Fruit fly (Drosophila melanogaster): ENCODE data around the gene Zmynd8.

Gene Zmynd8

DNA sequence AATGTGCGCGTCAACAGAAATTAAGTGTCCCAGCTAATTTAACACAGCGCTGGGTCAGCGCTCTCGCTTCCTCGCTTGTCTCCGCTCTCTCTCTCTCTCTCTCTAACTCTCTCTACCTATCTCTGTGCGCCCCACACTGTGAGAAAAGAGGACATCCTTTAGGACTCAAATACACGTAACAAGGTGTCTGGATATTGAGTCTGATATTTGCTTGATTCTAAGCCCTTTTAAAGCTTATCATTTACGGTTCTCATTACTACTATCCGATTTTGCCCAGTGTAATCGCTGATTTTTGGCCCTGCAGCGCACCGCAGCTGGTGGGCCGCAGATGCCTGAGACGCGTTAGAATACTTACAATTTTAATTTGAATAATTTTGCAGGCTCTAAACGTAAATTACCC lies 32.8 kb upstream of the Zmynd8 start (continued):
- TF ChIP-seq CG17328 (GFP tag; IDR thresholded peaks at IDR 0.05) = peak; percentile 37; the same call in 1 of the 2 replicates
- TF ChIP-seq dmrt11E (tag; optimal IDR thresholded peaks at IDR 0.05) = peak; percentile 4
- TF ChIP-seq pfk (GFP tag; optimal IDR thresholded peaks at IDR 0.05) = no peak
- no peak for TF ChIP-seq Tbp (GFP tag; optimal IDR thresholded peaks at IDR 0.05)
- no peak for TF ChIP-seq crol (GFP tag; IDR thresholded peaks at IDR 0.05)
- TF ChIP-seq CG9727 (GFP tag; optimal IDR thresholded peaks at IDR 0.05) = peak; percentile 34
- no peak for TF ChIP-seq CG12071 (GFP tag; optimal IDR thresholded peaks at IDR 0.05)
- TF ChIP-seq nom (GFP tag; optimal IDR thresholded peaks at IDR 0.05) = no peak
- TF ChIP-seq CG14050 (GFP tag; IDR thresholded peaks at IDR 0.05) = 0 out of 3 replicates have a peak, but pooled peaks have one; percentile 41
- TF ChIP-seq ind (GFP tag; optimal IDR thresholded peaks at IDR 0.05) = peak; percentile 45
- TF ChIP-seq grn (GFP tag; optimal IDR thresholded peaks at IDR 0.05) = no peak
- no peak for TF ChIP-seq lola (GFP tag; optimal IDR thresholded peaks at IDR 0.05)
- no peak for TF ChIP-seq CG3065 (GFP tag; optimal IDR thresholded peaks at IDR 0.05)
- peak; percentile 3 for TF ChIP-seq CG8944 (GFP tag; optimal IDR thresholded peaks at IDR 0.05)
- TF ChIP-seq ato (GFP tag; IDR thresholded peaks at IDR 0.05; ENCODE audit: partially characterized antibody) = no peak
- TF ChIP-seq bigmax (GFP tag; optimal IDR thresholded peaks at IDR 0.05) = no peak
- TF ChIP-seq sens-2 (GFP tag; IDR thresholded peaks at IDR 0.05) = no peak
- TF ChIP-seq NC2β (GFP tag; optimal IDR thresholded peaks at IDR 0.05) = no peak
- TF ChIP-seq CG15269 (tag; optimal IDR thresholded peaks at IDR 0.05) = peak; percentile 50
- TF ChIP-seq Nf-YA (GFP tag; IDR thresholded peaks at IDR 0.05) = no peak
- no peak for TF ChIP-seq ase (GFP tag; IDR thresholded peaks at IDR 0.05)
- TF ChIP-seq CG31224 (GFP tag; IDR thresholded peaks at IDR 0.05) = no peak
- TF ChIP-seq CkIIα-i1 (GFP tag; IDR thresholded peaks at IDR 0.05) = no peak
- no peak for TF ChIP-seq CG5245 (GFP tag; optimal IDR thresholded peaks at IDR 0.05)
- TF ChIP-seq E2f2 (GFP tag; IDR thresholded peaks at IDR 0.05) = no peak
- no peak for TF ChIP-seq Hey (tag; optimal IDR thresholded peaks at IDR 0.05)
- no peak for TF ChIP-seq Sry-δ (GFP tag; optimal IDR thresholded peaks at IDR 0.05)
- peak; percentile 12 for TF ChIP-seq CG10209 (GFP tag; optimal IDR thresholded peaks at IDR 0.05)
- no peak for TF ChIP-seq bab2 (GFP tag; optimal IDR thresholded peaks at IDR 0.05)
- no peak for TF ChIP-seq Sry-β (GFP tag; optimal IDR thresholded peaks at IDR 0.05)
- no peak for TF ChIP-seq HmgD (GFP tag; optimal IDR thresholded peaks at IDR 0.05)
- no peak for TF ChIP-seq CG13287 (GFP tag; IDR thresholded peaks at IDR 0.05; ENCODE audit: partially characterized antibody)
- no peak for TF ChIP-seq kah (GFP tag; optimal IDR thresholded peaks at IDR 0.05)
- TF ChIP-seq Fer2 (tag; optimal IDR thresholded peaks at IDR 0.05) = no peak
- no peak for TF ChIP-seq tna (GFP tag; IDR thresholded peaks at IDR 0.05; ENCODE audit: partially characterized antibody)
- no peak for TF ChIP-seq br (optimal IDR thresholded peaks at IDR 0.05)
- peak; percentile 2 for TF ChIP-seq Abd-B (GFP tag; optimal IDR thresholded peaks at IDR 0.05)
- no peak for TF ChIP-seq ems (GFP tag; optimal IDR thresholded peaks at IDR 0.05)
- no peak for TF ChIP-seq CG10565 (GFP tag; optimal IDR thresholded peaks at IDR 0.05)
- no peak for TF ChIP-seq BtbVII (GFP tag; optimal IDR thresholded peaks at IDR 0.05)
- no peak for TF ChIP-seq salm (tag; optimal IDR thresholded peaks at IDR 0.05)
- no peak for TF ChIP-seq twi (tag; optimal IDR thresholded peaks at IDR 0.05)
- no peak for TF ChIP-seq CG3995 (GFP tag; optimal IDR thresholded peaks at IDR 0.05)
- no peak for TF ChIP-seq fu2 (GFP tag; optimal IDR thresholded peaks at IDR 0.05)
- peak; percentile 20 for TF ChIP-seq bcd (GFP tag; optimal IDR thresholded peaks at IDR 0.05)
- TF ChIP-seq CG17612 (GFP tag; IDR thresholded peaks at IDR 0.05) = no peak
- TF ChIP-seq BEAF-32 (GFP tag; optimal IDR thresholded peaks at IDR 0.05) = no peak
- no peak for TF ChIP-seq CG11723 (GFP tag; optimal IDR thresholded peaks at IDR 0.05)
- peak; percentile 22 for TF ChIP-seq B-H2 (GFP tag; optimal IDR thresholded peaks at IDR 0.05)
- TF ChIP-seq PHDP (tag; optimal IDR thresholded peaks at IDR 0.05) = peak; percentile 6
- TF ChIP-seq Doc2 (GFP tag; IDR thresholded peaks at IDR 0.05) = no peak
- no peak for TF ChIP-seq CG18764 (GFP tag; optimal IDR thresholded peaks at IDR 0.05)

Measured in whole organism, embryonic.